Worm (Caenorhabditis elegans) whole organism, early embryonic: ENCODE results near the gene F19B10.1.

Experiments used
- B0310.2 ChIP-seq: sonication (generic microtip); optimal IDR thresholded peaks from 2 replicates; lab custom pipeline; 2016; ENCODE audit warnings: mild to moderate bottlenecking, missing genetic modification characterization, missing compliant biosample characterization
- F13C5.2 ChIP-seq: sonication (generic microtip); optimal IDR thresholded peaks from 2 replicates; lab custom pipeline; 2017; ENCODE audit warnings: mild to moderate bottlenecking, missing genetic modification characterization, inconsistent platforms, missing compliant biosample characterization
- aly-1 ChIP-seq: sonication (generic microtip); optimal IDR thresholded peaks from 2 replicates; lab custom pipeline; 2016; ENCODE audit warnings: missing genetic modification characterization, missing compliant biosample characterization
- ama-1 ChIP-seq: fragments of 150-350 bp; optimal IDR thresholded peaks from 2 replicates; lab custom pipeline; 2014
- ceh-13 ChIP-seq: fragments of 200-800 bp; sonication (Bioruptor generic); optimal IDR thresholded peaks from 2 replicates; lab custom pipeline; 2018; ENCODE audit warnings: mild to moderate bottlenecking, missing genetic modification characterization, missing compliant biosample characterization
- ceh-36 ChIP-seq: sonication (generic microtip); optimal IDR thresholded peaks from 2 replicates; lab custom pipeline; 2016; ENCODE audit warnings: missing genetic modification characterization, inconsistent platforms, missing compliant biosample characterization
- ets-7 ChIP-seq: sonication (generic microtip); optimal IDR thresholded peaks from 2 replicates; lab custom pipeline; 2016; ENCODE audit warnings: missing genotype, missing genetic modification characterization, missing compliant biosample characterization
- flt-1 ChIP-seq: fragments of 200-800 bp; sonication (Bioruptor generic); IDR thresholded peaks from 2 replicates; pipeline ENCODE4 v1.3.6; 2022; ENCODE audit warnings: missing genetic modification characterization, missing compliant biosample characterization
- hmbx-1 ChIP-seq: sonication (generic microtip); optimal IDR thresholded peaks from 2 replicates; lab custom pipeline; 2016; ENCODE audit warnings: mild to moderate bottlenecking, missing genetic modification characterization, missing compliant biosample characterization
- hmg-4 ChIP-seq: fragments of 200-800 bp; sonication (Bioruptor generic); optimal IDR thresholded peaks from 2 replicates; lab custom pipeline; 2018; ENCODE audit warnings: mild to moderate bottlenecking, missing genetic modification characterization, missing compliant biosample characterization
- hnd-1 ChIP-seq: sonication (generic microtip); optimal IDR thresholded peaks from 2 replicates; lab custom pipeline; 2016; ENCODE audit warnings: missing genetic modification characterization, missing compliant biosample characterization
- pes-1 ChIP-seq: fragments of 200-800 bp; sonication (Bioruptor generic); IDR thresholded peaks from 2 replicates; pipeline ENCODE4 v1.3.6; 2022; ENCODE audit warnings: missing genetic modification reagents, missing genetic modification characterization, missing compliant biosample characterization
- scrt-1 ChIP-seq: fragments of 200-800 bp; sonication (Bioruptor generic); IDR thresholded peaks from 2 replicates; pipeline ENCODE4 v1.3.6; 2022; ENCODE audit warnings: missing genetic modification characterization, missing compliant biosample characterization
- sea-1 ChIP-seq: fragments of 200-800 bp; sonication (Bioruptor generic); conservative IDR thresholded peaks from 2 replicates; pipeline ENCODE4 v1.3.6; 2022; ENCODE audit warnings: missing genetic modification characterization, missing compliant biosample characterization
- tbx-11 ChIP-seq: fragments of 200-800 bp; sonication (Bioruptor generic); IDR thresholded peaks from 2 replicates; pipeline ENCODE4 v1.3.6; 2022; ENCODE audit warnings: missing genetic modification characterization, missing compliant biosample characterization
- tbx-37 ChIP-seq: fragments of 200-800 bp; sonication (Bioruptor generic); conservative IDR thresholded peaks from 2 replicates; pipeline ENCODE4 v1.3.6; 2022; ENCODE audit warnings: missing genetic modification reagents, missing genetic modification characterization, missing compliant biosample characterization
- tra-4 ChIP-seq: sonication (generic microtip); optimal IDR thresholded peaks from 2 replicates; lab custom pipeline; 2017; ENCODE audit warnings: missing genetic modification characterization, missing compliant biosample characterization

The F19B10.1 gene

DNA sequence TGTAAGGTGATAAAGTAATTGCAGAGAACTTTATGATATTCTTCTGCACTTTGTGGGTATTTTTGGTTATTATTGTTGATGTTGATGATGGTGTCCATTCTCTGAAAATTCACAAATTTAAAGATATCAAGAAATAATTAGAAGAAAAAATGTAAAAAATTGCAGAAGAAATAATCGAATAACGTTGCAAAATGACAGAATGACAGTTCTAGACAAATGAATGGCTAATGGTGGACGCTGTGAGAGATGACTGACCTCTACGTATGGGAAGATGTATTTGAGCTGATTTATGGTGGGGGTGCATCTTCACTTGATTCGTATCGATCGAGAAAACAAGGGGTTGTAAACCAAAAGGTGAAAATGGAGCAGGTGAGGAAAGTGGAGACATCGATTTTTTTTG lies 9.5 kb upstream of the F19B10.1 start, which contains the start of gene sea-1:
TSS of gene sea-1 (minus strand) at position 101 of the 400 bp plus-strand sequence.
- TF ChIP-seq tbx-37 (no peak), aly-1 (tag; lab: Kevin White, UChicago) (no peak), sea-1 (GFP tag; lab: Robert Waterston, UW) (no peak), F13C5.2 (tag; lab: Kevin White, UChicago) (no peak), hnd-1 (tag; lab: Kevin White, UChicago) (no peak), hmbx-1 (tag; lab: Kevin White, UChicago) (no peak), tra-4 (tag; lab: Kevin White, UChicago) (no peak), ceh-13 (GFP tag; lab: Kevin White, UChicago) (no peak), scrt-1 (GFP tag; lab: Robert Waterston, UW) (no peak)

DNA sequence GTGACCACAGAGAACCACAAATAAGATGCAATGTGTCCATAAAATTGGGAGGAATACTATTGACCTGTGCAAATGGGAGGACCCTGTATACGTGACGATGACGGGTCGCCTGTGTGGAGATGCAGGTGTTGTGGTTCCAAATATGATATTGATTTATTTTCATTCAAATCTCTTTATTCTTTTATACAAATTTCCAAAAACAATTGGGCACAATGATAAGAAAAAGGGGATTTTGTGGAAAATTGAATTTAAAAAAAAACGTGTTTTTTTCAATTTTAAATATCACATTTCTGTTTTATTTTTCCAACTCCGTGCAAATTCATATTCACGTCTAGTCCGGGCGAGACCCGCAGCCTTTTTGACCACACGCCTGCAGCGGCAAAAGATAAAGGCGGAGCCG lies 7.8 kb upstream of the F19B10.1 start, which contains the start of gene F19B10.2:
TSS of gene F19B10.2 (plus strand) at position 301 of the 400 bp plus-strand sequence.
- no peak for TF ChIP-seq pes-1 (GFP tag; lab: Robert Waterston, UW)
- no peak for TF ChIP-seq tbx-37
- TF ChIP-seq aly-1 (tag; lab: Kevin White, UChicago): no peak
- no peak for TF ChIP-seq flt-1
- TF ChIP-seq ceh-36: no peak
- TF ChIP-seq sea-1 (GFP tag; lab: Robert Waterston, UW): no peak
- TF ChIP-seq hmg-4: no peak
- TF ChIP-seq ceh-13 (GFP tag; lab: Kevin White, UChicago): no peak
- TF ChIP-seq B0310.2 (tag; lab: Kevin White, UChicago): no peak
- no peak for TF ChIP-seq tbx-11 (GFP tag; lab: Robert Waterston, UW)

DNA sequence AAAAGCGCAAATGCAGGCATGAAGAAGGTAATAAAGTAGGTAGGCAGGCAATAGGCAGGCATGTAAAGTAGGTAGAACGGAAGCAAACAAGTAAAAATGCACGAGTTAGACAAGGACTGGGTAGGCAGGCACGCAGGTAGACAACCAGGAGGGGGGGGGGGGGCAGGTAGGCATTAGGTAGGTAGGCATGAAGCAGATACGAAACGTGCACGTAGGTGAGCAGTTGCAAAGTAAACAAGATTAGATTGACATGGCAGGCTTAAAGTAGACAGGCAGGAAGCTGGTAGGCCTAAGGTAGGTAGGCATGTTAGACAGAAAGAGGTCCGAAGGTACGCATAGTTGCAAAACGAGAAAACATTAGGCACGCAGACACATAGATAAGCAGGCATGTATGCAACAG lies 4.0 kb upstream of the F19B10.1 start:
- TF ChIP-seq sea-1 (GFP tag; lab: Robert Waterston, UW) (no peak), B0310.2 (tag; lab: Kevin White, UChicago) (no peak), pes-1 (GFP tag; lab: Robert Waterston, UW) (no peak), ceh-13 (GFP tag; lab: Kevin White, UChicago) (no peak), aly-1 (tag; lab: Kevin White, UChicago) (no peak), hmg-4 (no peak), tbx-37 (no peak), tra-4 (tag; lab: Kevin White, UChicago) (no peak), ceh-36 (no peak), flt-1 (no peak), F13C5.2 (tag; lab: Kevin White, UChicago) (no peak), hmbx-1 (tag; lab: Kevin White, UChicago) (no peak), ets-7 (tag; lab: Kevin White, UChicago) (no peak)

DNA sequence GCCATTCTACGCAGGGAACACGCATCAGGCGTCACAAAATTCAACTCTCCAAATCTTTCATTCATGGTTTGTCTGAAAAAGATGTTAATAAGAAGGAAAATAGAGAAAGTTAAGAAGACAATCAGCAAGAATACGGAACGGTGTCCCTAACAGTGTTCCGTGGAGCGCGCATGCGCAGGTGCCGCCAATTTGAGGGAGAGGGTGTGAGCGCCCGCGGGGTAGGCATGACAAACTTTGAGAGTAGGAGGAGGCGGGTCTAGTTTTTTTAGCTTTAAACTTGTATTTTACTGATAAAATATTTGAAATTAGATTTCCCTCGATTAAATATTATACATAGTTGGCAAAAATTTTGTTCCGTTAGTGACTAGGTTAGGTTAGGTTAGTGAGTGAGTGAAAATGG lies 2.6 kb upstream of the F19B10.1 start:
- no peak for TF ChIP-seq ets-7 (tag; lab: Kevin White, UChicago)
- TF ChIP-seq ceh-13 (GFP tag; lab: Kevin White, UChicago): no peak
- no peak for TF ChIP-seq F13C5.2 (tag; lab: Kevin White, UChicago)
- TF ChIP-seq aly-1 (tag; lab: Kevin White, UChicago): no peak
- no peak for TF ChIP-seq hmg-4
- no peak for TF ChIP-seq hmbx-1 (tag; lab: Kevin White, UChicago)
- TF ChIP-seq B0310.2 (tag; lab: Kevin White, UChicago): no peak
- TF ChIP-seq sea-1 (GFP tag; lab: Robert Waterston, UW): no peak
- no peak for TF ChIP-seq pes-1 (GFP tag; lab: Robert Waterston, UW)
- TF ChIP-seq flt-1: no peak
- TF ChIP-seq tbx-37: no peak
- TF ChIP-seq hnd-1 (tag; lab: Kevin White, UChicago): no peak
- TF ChIP-seq tbx-11 (GFP tag; lab: Robert Waterston, UW): no peak
- TF ChIP-seq ama-1: no peak
- TF ChIP-seq scrt-1 (GFP tag; lab: Robert Waterston, UW): no peak
- no peak for TF ChIP-seq tra-4 (tag; lab: Kevin White, UChicago)

DNA sequence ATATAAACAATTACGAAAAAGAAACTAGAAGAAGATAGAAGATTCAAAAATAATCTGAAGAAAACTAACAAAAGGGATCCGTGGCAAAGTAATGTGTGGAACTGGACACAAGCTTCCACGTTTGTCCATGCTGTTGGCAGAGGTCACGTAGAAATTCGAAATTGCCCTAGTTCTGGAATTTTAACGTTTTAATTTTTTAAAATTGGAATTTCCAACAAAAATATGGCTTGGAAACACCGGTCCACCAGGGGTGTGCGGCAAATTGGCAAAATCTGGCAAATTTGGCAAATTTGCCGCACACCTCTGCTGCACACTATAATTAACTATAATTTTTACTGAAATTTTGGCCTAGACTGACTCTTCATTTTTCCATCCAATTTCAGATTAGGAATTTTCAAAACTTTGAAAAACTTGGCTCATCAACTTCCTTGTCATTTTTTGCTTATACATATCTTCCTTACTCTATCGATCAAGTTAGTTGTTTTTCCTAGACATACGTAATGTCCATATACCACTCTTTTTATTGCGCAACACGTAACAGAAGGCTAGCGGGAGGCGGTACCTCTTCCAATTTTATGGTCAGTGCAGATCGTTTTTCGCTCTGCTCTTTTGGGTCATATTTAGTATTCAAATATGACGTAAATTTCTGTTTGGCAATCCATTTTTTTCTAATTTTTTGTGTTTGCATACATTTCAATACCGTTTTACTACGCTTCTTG lies 1.5 kb upstream of the F19B10.1 start, which contains the start of gene F19B10.10:
TSS of gene F19B10.10 (minus strand) at position 51 of the 719 bp plus-strand sequence.
- TF ChIP-seq ceh-36 (no peak), flt-1 (no peak), tra-4 (tag; lab: Kevin White, UChicago) (no peak), F13C5.2 (tag; lab: Kevin White, UChicago) (no peak), B0310.2 (tag; lab: Kevin White, UChicago) (no peak), scrt-1 (GFP tag; lab: Robert Waterston, UW) (no peak), ama-1 (no peak), sea-1 (GFP tag; lab: Robert Waterston, UW) (no peak), ets-7 (tag; lab: Kevin White, UChicago) (no peak), ceh-13 (GFP tag; lab: Kevin White, UChicago) (no peak), pes-1 (GFP tag; lab: Robert Waterston, UW) (no peak), aly-1 (tag; lab: Kevin White, UChicago) (no peak), hmg-4 (no peak), hmbx-1 (tag; lab: Kevin White, UChicago) (no peak), tbx-11 (GFP tag; lab: Robert Waterston, UW) (no peak), tbx-37 (no peak), hnd-1 (tag; lab: Kevin White, UChicago) (no peak)

DNA sequence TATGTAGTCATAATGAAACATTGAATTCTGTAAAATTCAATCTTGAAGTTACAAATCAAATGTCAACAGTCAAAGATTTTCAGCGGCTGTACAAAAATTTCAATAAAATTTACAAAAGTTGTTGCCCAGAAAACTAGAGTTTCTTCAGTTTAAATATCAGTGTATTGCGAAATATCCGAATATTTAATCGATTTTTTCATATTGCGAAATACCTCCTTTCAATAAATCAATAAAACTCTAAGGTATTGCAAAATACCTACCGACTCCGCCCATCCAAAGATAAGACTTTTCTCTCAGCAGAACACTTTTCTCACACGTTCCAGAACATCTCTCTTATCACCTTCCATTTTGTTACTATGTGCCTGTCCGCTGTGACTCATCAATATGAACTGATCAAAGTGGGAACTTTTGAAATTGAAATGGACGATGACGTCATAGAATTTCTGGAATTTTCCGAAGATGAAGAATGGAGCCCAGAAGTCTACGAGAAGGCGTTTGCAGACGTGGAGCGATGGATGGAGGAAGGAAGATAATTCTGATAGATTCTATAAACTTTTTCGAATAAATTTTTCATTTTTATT lies 1.6 kb downstream of the F19B10.1 start:
- no peak for TF ChIP-seq F13C5.2 (tag; lab: Kevin White, UChicago)
- TF ChIP-seq hmg-4: no peak
- no peak for TF ChIP-seq tbx-37
- TF ChIP-seq tbx-11 (GFP tag; lab: Robert Waterston, UW): no peak
- TF ChIP-seq tra-4 (tag; lab: Kevin White, UChicago): no peak
- TF ChIP-seq B0310.2 (tag; lab: Kevin White, UChicago): no peak
- no peak for TF ChIP-seq sea-1 (GFP tag; lab: Robert Waterston, UW)
- no peak for TF ChIP-seq aly-1 (tag; lab: Kevin White, UChicago)
- TF ChIP-seq hnd-1 (tag; lab: Kevin White, UChicago): no peak
- no peak for TF ChIP-seq ceh-36
- TF ChIP-seq ceh-13 (GFP tag; lab: Kevin White, UChicago): no peak
- no peak for TF ChIP-seq scrt-1 (GFP tag; lab: Robert Waterston, UW)
- no peak for TF ChIP-seq flt-1
- TF ChIP-seq hmbx-1 (tag; lab: Kevin White, UChicago): no peak
- TF ChIP-seq ama-1: no peak
- no peak for TF ChIP-seq pes-1 (GFP tag; lab: Robert Waterston, UW)
- TF ChIP-seq ets-7 (tag; lab: Kevin White, UChicago): no peak
